Worm (Caenorhabditis elegans): ENCODE results near the gene cyp-29A4.

Gene cyp-29A4

DNA sequence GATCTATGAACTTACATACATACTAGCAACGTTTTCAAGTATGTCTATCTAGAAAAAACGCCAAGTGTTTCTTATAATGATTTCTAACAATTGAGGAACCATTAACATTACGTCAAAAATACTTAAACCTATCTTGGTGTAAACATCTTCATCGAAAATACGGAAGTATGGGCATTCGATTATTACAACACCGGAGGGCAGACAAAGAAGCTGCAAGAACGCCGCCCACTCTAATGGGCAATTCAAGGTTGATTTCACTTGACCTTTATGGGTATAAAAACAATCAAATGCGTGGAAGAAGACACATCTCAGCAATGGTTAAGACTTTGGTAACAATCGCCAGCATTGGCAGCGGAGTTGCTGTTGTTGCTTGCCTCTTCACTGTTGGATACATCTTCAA lies 24.9 kb upstream of the cyp-29A4 start, which contains the start of gene col-146:
Gene col-146, plus strand, starts transcription at position 301 of the 400 bp plus-strand sequence.
- TF ChIP-seq flt-1 (GFP tag; IDR thresholded peaks at IDR 0.05), result no peak
- no peak for TF ChIP-seq ceh-13 (GFP tag; optimal IDR thresholded peaks at IDR 0.05)
- TF ChIP-seq ets-7 (tag; optimal IDR thresholded peaks at IDR 0.05), result no peak
- no peak for TF ChIP-seq F13C5.2 (tag; optimal IDR thresholded peaks at IDR 0.05)
- TF ChIP-seq scrt-1 (GFP tag; IDR thresholded peaks at IDR 0.05), result no peak
- no peak for TF ChIP-seq hmbx-1 (tag; optimal IDR thresholded peaks at IDR 0.05)
- TF ChIP-seq B0310.2 (tag; optimal IDR thresholded peaks at IDR 0.05), result no peak
- TF ChIP-seq tra-4 (tag; optimal IDR thresholded peaks at IDR 0.05), result no peak
- no peak for TF ChIP-seq aly-1 (tag; optimal IDR thresholded peaks at IDR 0.05)
- TF ChIP-seq tbx-11 (GFP tag; IDR thresholded peaks at IDR 0.05), result no peak
- TF ChIP-seq ama-1 (optimal IDR thresholded peaks at IDR 0.05), result no peak
- TF ChIP-seq sea-1 (GFP tag; conservative IDR thresholded peaks at IDR 0.05), result no peak
- no peak for TF ChIP-seq ceh-36 (tag; optimal IDR thresholded peaks at IDR 0.05)
- TF ChIP-seq hmg-4 (GFP tag; optimal IDR thresholded peaks at IDR 0.05), result no peak

DNA sequence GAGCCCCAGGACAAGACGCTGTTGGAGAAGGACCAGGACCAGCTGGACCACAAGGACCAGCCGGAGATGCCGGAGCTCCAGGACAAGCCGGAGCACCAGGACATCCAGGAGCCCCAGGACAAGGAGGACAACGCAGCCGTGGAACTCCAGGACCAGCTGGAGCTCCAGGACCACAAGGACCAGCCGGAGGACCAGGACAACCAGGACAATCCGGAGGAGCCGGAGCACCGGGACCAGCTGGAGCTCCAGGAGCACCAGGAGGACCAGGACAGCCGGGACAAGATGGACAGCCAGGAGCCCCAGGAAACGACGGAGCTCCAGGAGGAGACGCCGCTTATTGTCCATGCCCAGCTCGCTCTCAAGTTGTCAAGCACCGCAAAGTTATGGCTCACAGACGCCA lies 24.0 kb upstream of the cyp-29A4 start:
- TF ChIP-seq F13C5.2 (tag; optimal IDR thresholded peaks at IDR 0.05) (no peak), ceh-13 (GFP tag; optimal IDR thresholded peaks at IDR 0.05) (no peak), tbx-37 (GFP tag; conservative IDR thresholded peaks at IDR 0.05) (no peak), sea-1 (GFP tag; conservative IDR thresholded peaks at IDR 0.05) (no peak), ceh-36 (tag; optimal IDR thresholded peaks at IDR 0.05) (no peak), pes-1 (GFP tag; IDR thresholded peaks at IDR 0.05) (no peak), hmbx-1 (tag; optimal IDR thresholded peaks at IDR 0.05) (no peak), ama-1 (optimal IDR thresholded peaks at IDR 0.05) (no peak), flt-1 (GFP tag; IDR thresholded peaks at IDR 0.05) (no peak), aly-1 (tag; optimal IDR thresholded peaks at IDR 0.05) (no peak), tbx-11 (GFP tag; IDR thresholded peaks at IDR 0.05) (no peak), tra-4 (tag; optimal IDR thresholded peaks at IDR 0.05) (no peak), B0310.2 (tag; optimal IDR thresholded peaks at IDR 0.05) (no peak), ets-7 (tag; optimal IDR thresholded peaks at IDR 0.05) (no peak)

- no peak for TF ChIP-seq tbx-11 (GFP tag; IDR thresholded peaks at IDR 0.05)
- TF ChIP-seq F13C5.2 (tag; optimal IDR thresholded peaks at IDR 0.05), result no peak
- TF ChIP-seq pes-1 (GFP tag; IDR thresholded peaks at IDR 0.05), result no peak
- no peak for TF ChIP-seq ceh-13 (GFP tag; optimal IDR thresholded peaks at IDR 0.05)
- TF ChIP-seq hmbx-1 (tag; optimal IDR thresholded peaks at IDR 0.05), result no peak
- TF ChIP-seq ets-7 (tag; optimal IDR thresholded peaks at IDR 0.05), result no peak
- TF ChIP-seq ceh-36 (tag; optimal IDR thresholded peaks at IDR 0.05), result no peak
- no peak for TF ChIP-seq scrt-1 (GFP tag; IDR thresholded peaks at IDR 0.05)
- TF ChIP-seq flt-1 (GFP tag; IDR thresholded peaks at IDR 0.05), result no peak
- no peak for TF ChIP-seq tra-4 (tag; optimal IDR thresholded peaks at IDR 0.05)
- TF ChIP-seq ama-1 (optimal IDR thresholded peaks at IDR 0.05), result no peak
- no peak for TF ChIP-seq tbx-37 (GFP tag; conservative IDR thresholded peaks at IDR 0.05)
- no peak for TF ChIP-seq hnd-1 (tag; optimal IDR thresholded peaks at IDR 0.05)
- TF ChIP-seq hmg-4 (GFP tag; optimal IDR thresholded peaks at IDR 0.05), result no peak
- no peak for TF ChIP-seq sea-1 (GFP tag; conservative IDR thresholded peaks at IDR 0.05)
- TF ChIP-seq aly-1 (tag; optimal IDR thresholded peaks at IDR 0.05), result no peak
- TF ChIP-seq B0310.2 (tag; optimal IDR thresholded peaks at IDR 0.05), result no peak
These were observed 23.6 kb upstream of the cyp-29A4 start, which contains the start of gene T06E4.5 for ce11 chrV:9630944-9631343. Gene T06E4.5, plus strand, starts transcription at chrV:9631244.

DNA sequence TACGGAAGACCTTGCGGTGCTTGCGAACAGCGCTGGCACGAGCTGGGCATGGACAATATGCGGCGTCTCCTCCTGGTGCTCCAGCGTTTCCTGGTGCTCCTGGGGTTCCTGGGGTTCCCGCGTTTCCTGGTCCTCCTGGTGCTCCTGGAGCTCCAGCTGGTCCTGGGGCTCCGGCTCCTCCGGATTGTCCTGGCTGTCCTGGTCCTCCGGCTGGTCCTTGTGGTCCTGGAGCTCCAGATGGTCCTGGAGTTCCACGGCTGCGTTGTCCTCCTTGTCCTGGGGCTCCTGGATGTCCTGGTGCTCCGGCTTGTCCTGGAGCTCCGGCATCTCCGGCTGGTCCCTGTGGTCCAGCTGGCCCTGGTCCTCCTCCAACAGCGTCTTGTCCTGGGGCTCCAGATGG lies 22.2 kb upstream of the cyp-29A4 start:
- TF ChIP-seq aly-1 (tag; optimal IDR thresholded peaks at IDR 0.05) (no peak), tbx-37 (GFP tag; conservative IDR thresholded peaks at IDR 0.05) (no peak), hmg-4 (GFP tag; optimal IDR thresholded peaks at IDR 0.05) (no peak), ets-7 (tag; optimal IDR thresholded peaks at IDR 0.05) (no peak)

ce11 chrV:9633313-9633712 lies 21.2 kb upstream of the cyp-29A4 start, which contains the start of gene col-147:
Gene col-147, minus strand, starts transcription at chrV:9633338.
- TF ChIP-seq ceh-13 (GFP tag; optimal IDR thresholded peaks at IDR 0.05) (no peak), pes-1 (GFP tag; IDR thresholded peaks at IDR 0.05) (no peak), tbx-11 (GFP tag; IDR thresholded peaks at IDR 0.05) (no peak), hnd-1 (tag; optimal IDR thresholded peaks at IDR 0.05) (no peak), flt-1 (GFP tag; IDR thresholded peaks at IDR 0.05) (no peak), ceh-36 (tag; optimal IDR thresholded peaks at IDR 0.05) (no peak)

DNA sequence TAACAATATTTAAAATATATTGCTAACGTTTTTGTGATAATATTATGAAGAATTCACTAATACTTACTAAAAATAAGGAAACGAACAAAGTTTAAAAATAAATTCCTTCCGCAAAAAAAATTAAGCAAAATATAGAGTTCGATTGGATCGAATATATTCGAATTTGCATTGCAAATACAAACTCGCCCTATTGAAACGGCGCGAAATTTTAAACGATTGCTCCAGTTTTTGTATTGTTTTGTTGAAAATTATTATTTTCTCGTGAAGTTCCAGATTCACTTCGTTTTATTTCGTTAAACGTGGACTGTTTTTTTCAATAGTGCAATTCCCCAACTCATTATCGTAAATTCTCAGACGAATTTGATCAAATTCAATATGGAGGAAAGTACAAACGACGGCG lies 9.0 kb upstream of the cyp-29A4 start, which contains the start of the genes atl-1 and hcp-2:
Gene atl-1, minus strand, starts transcription at position 89 of the 400 bp plus-strand sequence.
Gene hcp-2, plus strand, starts transcription at position 353 of the 400 bp plus-strand sequence.
- TF ChIP-seq hmbx-1 (tag; optimal IDR thresholded peaks at IDR 0.05), result no peak
- TF ChIP-seq ama-1 (optimal IDR thresholded peaks at IDR 0.05), result no peak
- no peak for TF ChIP-seq ceh-36 (tag; optimal IDR thresholded peaks at IDR 0.05)
- no peak for TF ChIP-seq flt-1 (GFP tag; IDR thresholded peaks at IDR 0.05)
- no peak for TF ChIP-seq tbx-37 (GFP tag; conservative IDR thresholded peaks at IDR 0.05)
- TF ChIP-seq F13C5.2 (tag; optimal IDR thresholded peaks at IDR 0.05), result no peak

ce11 chrV:9651294-9651693 lies 3.3 kb upstream of the cyp-29A4 start, which contains the start of gene T06E4.21:
Gene T06E4.21, plus strand, starts transcription at chrV:9651594.
- TF ChIP-seq hmg-4 (GFP tag; optimal IDR thresholded peaks at IDR 0.05) (no peak), scrt-1 (GFP tag; IDR thresholded peaks at IDR 0.05) (no peak), ceh-13 (GFP tag; optimal IDR thresholded peaks at IDR 0.05) (no peak), pes-1 (GFP tag; IDR thresholded peaks at IDR 0.05) (no peak)

DNA sequence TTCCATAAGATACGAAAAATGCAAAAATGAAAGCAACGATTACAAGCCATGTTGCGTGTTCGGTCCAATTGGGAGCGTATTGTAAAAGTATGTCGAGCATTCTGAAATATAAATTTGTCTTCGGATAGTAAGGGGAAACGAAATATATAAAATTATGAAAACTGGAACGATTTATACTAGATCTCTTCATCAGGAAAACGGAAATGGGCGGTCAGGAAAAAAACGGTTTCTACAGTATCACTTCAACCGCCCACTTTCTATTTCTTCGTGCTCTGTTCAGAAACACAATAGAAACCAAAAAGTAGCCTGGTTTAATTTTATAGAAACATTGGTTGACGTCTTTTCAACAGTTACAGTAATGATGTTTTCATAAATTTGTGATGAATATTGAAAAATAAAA lies 7.0 kb downstream of the cyp-29A4 start, which contains the start of gene pitr-4:
Gene pitr-4, minus strand, starts transcription at position 101 of the 400 bp plus-strand sequence.
- no peak for TF ChIP-seq pes-1 (GFP tag; IDR thresholded peaks at IDR 0.05)
- TF ChIP-seq tra-4 (tag; optimal IDR thresholded peaks at IDR 0.05), result no peak
- no peak for TF ChIP-seq ama-1 (optimal IDR thresholded peaks at IDR 0.05)
- TF ChIP-seq ceh-13 (GFP tag; optimal IDR thresholded peaks at IDR 0.05), result no peak
- no peak for TF ChIP-seq aly-1 (tag; optimal IDR thresholded peaks at IDR 0.05)
- no peak for TF ChIP-seq B0310.2 (tag; optimal IDR thresholded peaks at IDR 0.05)
- no peak for TF ChIP-seq tbx-11 (GFP tag; IDR thresholded peaks at IDR 0.05)
- TF ChIP-seq sea-1 (GFP tag; conservative IDR thresholded peaks at IDR 0.05), result no peak
- no peak for TF ChIP-seq tbx-37 (GFP tag; conservative IDR thresholded peaks at IDR 0.05)
- TF ChIP-seq ceh-36 (tag; optimal IDR thresholded peaks at IDR 0.05), result no peak
- TF ChIP-seq scrt-1 (GFP tag; IDR thresholded peaks at IDR 0.05), result no peak
- no peak for TF ChIP-seq ets-7 (tag; optimal IDR thresholded peaks at IDR 0.05)

Measured in whole organism, early embryonic.